Fruit fly (Drosophila melanogaster) whole organism: ENCODE data around the gene CG43077.

Experiments
- CG8478 ChIP-seq: fragments of >200 bp; optimal IDR thresholded peaks from 2 replicates; lab custom pipeline; 2018; ENCODE audit warnings: inconsistent platforms
- Dll ChIP-seq: fragments of >200 bp; optimal IDR thresholded peaks from 2 replicates; lab custom pipeline; 2017
- EcR ChIP-seq, 2 experiments: fragments of >200 bp; optimal IDR thresholded peaks; 2 replicates each; lab custom pipeline; 2017; ENCODE audit warnings: missing biosample characterization in 2 of 2, missing genetic modification characterization in 2 of 2, missing genetic modification reagents in 2 of 2
- pan ChIP-seq: fragments of >200 bp; optimal IDR thresholded peaks from 2 replicates; lab custom pipeline; 2017
- psq ChIP-seq: fragments of >200 bp; optimal IDR thresholded peaks from 2 replicates; lab custom pipeline; 2017
- usp ChIP-seq: fragments of >200 bp; optimal IDR thresholded peaks from 2 replicates; lab custom pipeline; 2017; ENCODE audit warnings: missing biosample characterization, missing genetic modification characterization, mixed read lengths

Gene CG43077

DNA sequence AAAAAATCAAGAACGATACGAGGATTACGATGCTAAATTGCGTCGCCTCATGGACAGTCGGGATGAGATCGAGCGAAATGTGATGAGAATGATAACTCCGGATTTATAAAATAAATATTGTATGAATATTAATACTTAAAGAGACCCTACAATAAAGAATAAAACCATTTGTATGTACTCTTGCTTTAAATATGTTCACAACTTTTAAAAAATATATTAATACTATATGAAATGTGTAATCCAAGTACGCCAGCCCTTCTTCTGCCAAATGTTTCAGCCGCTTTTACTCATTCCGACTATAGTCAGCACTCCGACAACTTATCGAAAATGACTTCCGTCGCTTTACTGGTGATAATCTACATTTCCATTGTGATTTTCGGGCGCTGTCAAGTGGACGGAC is 45.1 kb downstream of the CG43077 start, which contains the start of gene CG43997:
TSS of gene CG43997 (plus strand) at position 301 of the 400 bp plus-strand sequence.
- TF ChIP-seq CG8478 (lab: Kevin White, UChicago) (no peak), psq (no peak), usp (no peak), pan (lab: Kevin White, UChicago) (no peak), Dll (lab: Kevin White, UChicago) (no peak), EcR (GFP tag; optimal IDR thresholded peaks at IDR 0.05; lab: Kevin White, UChicago) (no peak)

DNA sequence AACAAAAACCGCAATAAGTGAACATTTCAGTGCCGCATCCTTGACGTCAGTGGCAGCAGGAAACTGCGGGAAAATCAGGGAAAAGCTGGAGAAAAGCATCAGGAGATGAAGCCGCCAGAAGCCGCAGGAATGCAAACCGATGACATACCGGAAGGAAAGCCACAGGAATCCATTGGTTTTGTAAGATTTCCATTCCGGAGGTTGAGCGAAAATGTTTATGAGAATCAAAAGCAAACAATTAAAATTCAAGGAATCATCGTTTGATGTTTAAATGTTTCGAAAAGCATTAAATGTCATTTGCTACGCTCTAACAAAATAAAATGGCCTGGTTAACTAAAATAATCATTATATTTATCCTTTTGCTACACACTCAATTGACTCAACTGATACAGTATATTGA is 46.3 kb downstream of the CG43077 start, which contains the start of gene CG43996:
TSS of gene CG43996 (plus strand) at position 301 of the 400 bp plus-strand sequence.
- TF ChIP-seq usp (no peak), Dll (lab: Kevin White, UChicago) (no peak), CG8478 (lab: Kevin White, UChicago) (no peak), pan (lab: Kevin White, UChicago) (no peak), psq (no peak), EcR (GFP tag; optimal IDR thresholded peaks at IDR 0.05; lab: Kevin White, UChicago) (no peak)

DNA sequence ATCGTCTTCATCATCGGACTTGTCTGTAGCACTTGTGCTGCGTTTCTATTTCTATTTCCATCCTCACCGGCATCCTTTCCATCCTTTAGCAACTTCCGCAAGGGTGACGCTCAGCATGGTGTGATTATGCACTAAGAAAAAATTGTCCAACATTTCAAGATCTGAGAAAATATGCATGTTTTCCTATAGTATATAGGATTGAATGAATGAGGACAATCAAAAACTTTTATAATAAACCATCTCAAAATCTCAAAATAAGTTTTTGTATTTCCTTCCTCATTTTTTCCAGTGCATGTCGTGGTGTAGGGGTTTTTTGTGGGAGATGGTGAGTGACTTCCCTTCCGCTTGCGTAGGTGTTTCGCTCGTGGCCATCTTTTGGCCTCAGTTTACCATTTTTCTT is 46.9 kb downstream of the CG43077 start:
- TF ChIP-seq pan (lab: Kevin White, UChicago), result no peak
- no peak for TF ChIP-seq CG8478 (lab: Kevin White, UChicago)
- no peak for TF ChIP-seq EcR (GFP tag; optimal IDR thresholded peaks at IDR 0.05; lab: Kevin White, UChicago)
- no peak for TF ChIP-seq usp
- no peak for TF ChIP-seq psq
- no peak for TF ChIP-seq Dll (lab: Kevin White, UChicago)
